Worm (Caenorhabditis elegans) whole organism, L3 larva: Measurements from ENCODE around the gene pqn-67.

Experiments
- R02D3.7 ChIP-seq: fragments of 150-350 bp; optimal IDR thresholded peaks from 2 replicates; lab custom pipeline; 2014; ENCODE audit warnings: missing biosample characterization, missing genetic modification characterization
- aly-2 ChIP-seq: fragments of 150-350 bp; optimal IDR thresholded peaks from 2 replicates; lab custom pipeline; 2014; ENCODE audit warnings: missing biosample characterization, missing genetic modification characterization
- ama-1 ChIP-seq: fragments of 150-350 bp; optimal IDR thresholded peaks from 2 replicates; lab custom pipeline; 2018
- ceh-28 ChIP-seq: fragments of 150-350 bp; optimal IDR thresholded peaks from 2 replicates; lab custom pipeline; 2014; ENCODE audit warnings: missing biosample characterization, missing genetic modification reagents, missing genetic modification characterization
- ceh-82 ChIP-seq: fragments of 150-350 bp; optimal IDR thresholded peaks from 2 replicates; lab custom pipeline; 2014; ENCODE audit warnings: missing biosample characterization, missing genetic modification characterization
- ceh-9 ChIP-seq: sonication (generic microtip); optimal IDR thresholded peaks from 2 replicates; lab custom pipeline; 2018; ENCODE audit warnings: missing biosample characterization, missing genetic modification characterization
- daf-12 ChIP-seq: fragments of 150-350 bp; optimal IDR thresholded peaks from 2 replicates; lab custom pipeline; 2014; ENCODE audit warnings: missing biosample characterization, missing genetic modification reagents, missing genetic modification characterization
- elt-1 ChIP-seq: fragments of 150-350 bp; optimal IDR thresholded peaks from 2 replicates; lab custom pipeline; 2014; ENCODE audit warnings: missing biosample characterization, missing genetic modification characterization
- elt-2 ChIP-seq: sonication (generic microtip); optimal IDR thresholded peaks from 2 replicates; lab custom pipeline; 2016; ENCODE audit warnings: missing genetic modification reagents, mild to moderate bottlenecking, missing genetic modification characterization, missing compliant biosample characterization
- eor-1 ChIP-seq, 2 experiments: fragments of 150-350 bp; optimal IDR thresholded peaks; 2 replicates each; lab custom pipeline; 2014 to 2018; ENCODE audit warnings: missing biosample characterization in 2 of 2, missing genetic modification characterization in 2 of 2
- fkh-10 ChIP-seq: sonication (generic microtip); optimal IDR thresholded peaks from 2 replicates; lab custom pipeline; 2017; ENCODE audit warnings: missing biosample characterization, missing genetic modification reagents, missing genetic modification characterization
- fos-1 ChIP-seq: fragments of 150-350 bp; optimal IDR thresholded peaks from 2 replicates; lab custom pipeline; 2014; ENCODE audit warnings: missing biosample characterization, missing genetic modification characterization
- hmg-11 ChIP-seq: sonication (generic microtip); optimal IDR thresholded peaks from 2 replicates; lab custom pipeline; 2016; ENCODE audit warnings: missing genetic modification characterization, missing compliant biosample characterization
- jun-1 ChIP-seq: fragments of 150-350 bp; optimal IDR thresholded peaks from 2 replicates; lab custom pipeline; 2014; ENCODE audit warnings: missing biosample characterization, missing genetic modification reagents, missing genetic modification characterization
- lin-15B ChIP-seq: fragments of 150-350 bp; optimal IDR thresholded peaks from 2 replicates; lab custom pipeline; 2014; ENCODE audit warnings: missing biosample characterization, missing genetic modification characterization
- lsy-12 ChIP-seq: sonication (generic microtip); optimal IDR thresholded peaks from 2 replicates; lab custom pipeline; 2016; ENCODE audit warnings: mild to moderate bottlenecking, missing genetic modification characterization, missing compliant biosample characterization
- mdl-1 ChIP-seq: fragments of 150-350 bp; optimal IDR thresholded peaks from 2 replicates; lab custom pipeline; 2014; ENCODE audit warnings: missing biosample characterization, missing genetic modification characterization
- mml-1 ChIP-seq: fragments of 150-350 bp; sonication (generic microtip); optimal IDR thresholded peaks from 3 replicates; lab custom pipeline; 2014; ENCODE audit warnings: missing biosample characterization, missing genetic modification characterization
- nfya-1 ChIP-seq: sonication (generic microtip); optimal IDR thresholded peaks from 2 replicates; lab custom pipeline; 2017; ENCODE audit warnings: missing genetic modification characterization, mild to moderate bottlenecking, missing compliant biosample characterization, antibody characterized with exemption, moderate library complexity; ENCODE audit not compliant: insufficient read depth
- nhr-11 ChIP-seq: fragments of 150-350 bp; optimal IDR thresholded peaks from 2 replicates; lab custom pipeline; 2014; ENCODE audit warnings: missing biosample characterization, missing genetic modification characterization
- nhr-25 ChIP-seq: sonication (generic microtip); optimal IDR thresholded peaks from 2 replicates; lab custom pipeline; 2017; ENCODE audit warnings: missing biosample characterization, missing genetic modification characterization
- nhr-76 ChIP-seq: fragments of 150-350 bp; sonication (generic microtip); optimal IDR thresholded peaks from 5 replicates; lab custom pipeline; 2014; ENCODE audit warnings: missing biosample characterization, missing genetic modification characterization
- pha-4 ChIP-seq: fragments of 150-350 bp; optimal IDR thresholded peaks from 2 replicates; lab custom pipeline; 2014; ENCODE audit warnings: missing biosample characterization, missing genetic modification reagents, missing genetic modification characterization
- pqm-1 ChIP-seq: fragments of 150-350 bp; optimal IDR thresholded peaks from 2 replicates; lab custom pipeline; 2017; ENCODE audit warnings: missing biosample characterization, missing genetic modification characterization, inconsistent platforms
- sea-2 ChIP-seq: fragments of 150-350 bp; sonication (generic microtip); optimal IDR thresholded peaks from 4 replicates; lab custom pipeline; 2014; ENCODE audit warnings: missing biosample characterization, missing genetic modification reagents, missing genetic modification characterization
- tbx-2 ChIP-seq: sonication (generic microtip); optimal IDR thresholded peaks from 2 replicates; lab custom pipeline; 2016; ENCODE audit warnings: mild to moderate bottlenecking, missing genetic modification characterization, missing compliant biosample characterization
- unc-39 ChIP-seq: sonication (generic microtip); optimal IDR thresholded peaks from 4 replicates; lab custom pipeline; 2017; ENCODE audit warnings: missing biosample characterization, missing genetic modification characterization
- unc-62 ChIP-seq: fragments of 150-350 bp; sonication (generic microtip); optimal IDR thresholded peaks from 4 replicates; lab custom pipeline; 2014; ENCODE audit warnings: missing biosample characterization, missing genetic modification reagents, missing genetic modification characterization
- ztf-4 ChIP-seq: fragments of 150-350 bp; optimal IDR thresholded peaks from 2 replicates; lab custom pipeline; 2014; ENCODE audit warnings: missing biosample characterization, missing genetic modification characterization

pqn-67 gene

ce11 chrV:12921680-12922079, 2.5 kb upstream of the pqn-67 start:
- no peak for TF ChIP-seq lsy-12 (tag; lab: Kevin White, UChicago)
- TF ChIP-seq pqm-1, result peak; percentile 76
- TF ChIP-seq elt-2 (tag; lab: Kevin White, UChicago), result peak; percentile 88
- peak; percentile 68 for TF ChIP-seq pha-4 (tag; lab: Kevin White, UChicago)

DNA sequence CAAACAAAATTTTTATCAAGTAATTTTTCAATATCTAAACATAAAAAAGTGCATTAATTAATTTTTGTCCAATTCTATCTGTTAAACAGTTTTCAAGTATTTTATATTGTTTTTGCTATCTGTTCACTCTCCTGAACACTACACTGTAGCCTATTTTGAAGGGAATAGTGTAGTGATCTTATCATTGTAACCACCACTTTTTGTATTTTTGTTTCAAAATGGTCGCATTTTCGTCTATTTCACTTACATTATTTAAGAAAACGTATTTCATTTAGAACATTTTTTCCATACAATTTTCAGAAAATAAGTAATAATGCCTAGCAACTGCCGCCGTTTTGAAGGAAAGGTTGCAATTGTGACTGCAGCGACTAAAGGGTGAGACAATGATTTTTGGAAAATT, 1.9 kb upstream of the pqn-67 start, which contains the start of gene dhrs-4:
Gene dhrs-4, plus strand, starts transcription at position 301 of the 400 bp plus-strand sequence.
- no peak for TF ChIP-seq ceh-9 (tag; lab: Kevin White, UChicago)
- no peak for TF ChIP-seq unc-39 (tag; lab: Kevin White, UChicago)
- peak; percentile 10 for TF ChIP-seq pqm-1
- TF ChIP-seq sea-2, result no peak
- TF ChIP-seq lin-15B (tag; lab: Kevin White, UChicago), result no peak
- TF ChIP-seq nfya-1, result no peak
- TF ChIP-seq elt-1, result no peak
- TF ChIP-seq elt-2 (tag; lab: Kevin White, UChicago), result peak; percentile 6

DNA sequence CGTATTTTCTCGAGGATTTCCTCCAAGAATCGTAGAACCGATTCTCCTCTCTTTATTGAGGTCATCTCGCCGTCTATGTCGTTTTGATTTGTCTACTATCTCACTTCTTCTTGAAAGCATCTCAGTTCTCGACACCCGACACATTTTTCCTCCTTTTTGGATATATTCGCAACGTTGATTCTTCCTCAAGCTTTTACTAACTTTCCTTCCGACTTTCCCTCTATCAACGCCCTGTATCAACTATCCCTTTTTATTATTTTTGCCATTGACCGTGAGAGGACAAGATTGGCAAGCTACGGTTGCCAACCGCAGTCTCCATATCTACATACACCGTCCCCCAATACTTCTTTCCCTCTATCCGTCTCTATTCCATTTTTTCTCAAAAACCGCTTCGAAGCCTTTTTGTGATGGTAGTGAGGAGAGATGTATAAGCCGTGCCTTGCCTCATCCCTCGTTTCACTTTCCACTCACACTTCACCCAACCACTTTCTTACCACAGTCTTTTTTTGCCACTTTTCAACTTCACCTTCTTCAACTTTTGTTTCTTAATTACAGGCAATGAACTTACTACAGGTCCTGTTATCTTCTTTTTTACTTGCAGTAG, 4.8 kb downstream of the pqn-67 start, which contains the start of gene T16G1.2:
Gene T16G1.2, plus strand, starts transcription at position 554 of the 604 bp plus-strand sequence.
- peak; percentile 8 for TF ChIP-seq nhr-25 (tag; lab: Kevin White, UChicago)
- TF ChIP-seq mdl-1 (tag; lab: Kevin White, UChicago), result no peak
- no peak for TF ChIP-seq nhr-11

- TF ChIP-seq pqm-1, result peak; percentile 75
- peak; percentile 65 for TF ChIP-seq elt-2 (tag; lab: Kevin White, UChicago)
- no peak for TF ChIP-seq ceh-9 (tag; lab: Kevin White, UChicago)
Observed at ce11 chrV:12933654-12934053, 9.4 kb downstream of the pqn-67 start.

- TF ChIP-seq pha-4 (tag; lab: Kevin White, UChicago) (peak; percentile 49), elt-2 (tag; lab: Kevin White, UChicago) (peak; percentile 91), jun-1 (tag; lab: Kevin White, UChicago) (peak; percentile 55), elt-1 (no peak), tbx-2 (tag; lab: Kevin White, UChicago) (no peak), ztf-4 (tag; lab: Kevin White, UChicago) (no peak), nhr-76 (no peak), aly-2 (tag; lab: Kevin White, UChicago) (no peak), sea-2 (no peak), unc-62 (no peak), pqm-1 (peak; percentile 89), ceh-28 (tag; lab: Kevin White, UChicago) (no peak)
Observed at ce11 chrV:12934976-12935375, 10.7 kb downstream of the pqn-67 start, which contains the start of gene T16G1.7. Gene T16G1.7 (minus strand): TSS chrV:12935112.

DNA sequence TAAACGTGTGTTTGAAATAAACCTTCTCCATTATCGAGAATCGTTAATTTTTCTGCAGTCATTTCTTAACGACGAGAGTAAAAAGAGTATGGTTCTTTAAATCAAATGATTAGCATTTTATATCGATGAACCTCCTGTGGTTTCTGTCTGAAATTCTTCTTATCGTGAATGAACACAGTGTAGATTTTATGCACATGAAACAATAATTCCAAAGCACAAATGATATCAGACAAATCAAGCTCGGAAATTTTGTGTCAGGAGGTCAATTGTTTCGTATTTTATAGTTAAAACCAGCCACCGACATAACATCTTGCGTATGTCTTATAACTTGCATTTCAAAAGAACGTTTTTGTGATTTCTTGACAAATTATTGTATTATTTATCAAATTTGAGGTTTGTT, 12.9 kb downstream of the pqn-67 start, which contains the start of gene T16G1.6:
Gene T16G1.6, minus strand, starts transcription at position 77 of the 400 bp plus-strand sequence.
- TF ChIP-seq elt-2 (tag; lab: Kevin White, UChicago), result peak; percentile 91
- no peak for TF ChIP-seq daf-12 (tag; lab: Kevin White, UChicago)
- no peak for TF ChIP-seq mml-1 (tag; lab: Kevin White, UChicago)
- no peak for TF ChIP-seq nhr-25 (tag; lab: Kevin White, UChicago)
- peak; percentile 90 for TF ChIP-seq pqm-1
- no peak for TF ChIP-seq eor-1 (tag; optimal IDR thresholded peaks at IDR 0.05; lab: Kevin White, UChicago)
- TF ChIP-seq ceh-82, result no peak
- TF ChIP-seq nhr-76, result no peak
- no peak for TF ChIP-seq ama-1
- TF ChIP-seq jun-1 (tag; lab: Kevin White, UChicago), result no peak
- no peak for TF ChIP-seq R02D3.7 (tag; lab: Kevin White, UChicago)
- TF ChIP-seq mdl-1 (tag; lab: Kevin White, UChicago), result no peak
- no peak for TF ChIP-seq fos-1
- TF ChIP-seq unc-62, result no peak
- TF ChIP-seq hmg-11 (tag; lab: Kevin White, UChicago), result no peak
- TF ChIP-seq fkh-10, result no peak
- no peak for TF ChIP-seq aly-2 (tag; lab: Kevin White, UChicago)

DNA sequence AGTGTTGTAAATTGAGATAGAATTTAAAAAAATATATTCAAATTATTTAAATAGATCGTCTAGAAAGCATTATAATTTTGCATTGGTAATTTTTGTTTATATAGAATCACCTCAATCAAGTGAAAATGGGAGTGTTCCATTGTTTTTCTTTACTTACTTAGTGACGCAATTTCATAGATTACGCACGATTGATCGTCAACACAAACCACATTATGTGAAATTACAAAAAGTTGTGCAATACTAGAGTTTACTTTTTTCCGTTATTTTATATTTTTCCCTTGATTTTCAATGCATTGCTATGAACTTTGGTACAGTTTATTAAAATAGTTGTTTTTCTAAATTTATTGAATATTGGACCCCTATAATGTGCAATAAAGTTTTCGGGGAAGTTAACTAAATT, 15.2 kb downstream of the pqn-67 start, which contains the start of gene T16G1.5:
Gene T16G1.5, minus strand, starts transcription at position 119 of the 400 bp plus-strand sequence.
- TF ChIP-seq mml-1 (tag; lab: Kevin White, UChicago) (no peak), elt-2 (tag; lab: Kevin White, UChicago) (peak; percentile 25)
